Worm (Caenorhabditis elegans) whole organism, L4 larva: ENCODE data around the gene C17B7.15.

Experiments
- F10B5.3 ChIP-seq: sonication (generic microtip); optimal IDR thresholded peaks from 2 replicates; lab custom pipeline; 2016; ENCODE audit warnings: mild to moderate bottlenecking, missing genetic modification characterization, missing compliant biosample characterization
- F26F4.8 ChIP-seq: fragments of 200-800 bp; sonication (Bioruptor generic); conservative IDR thresholded peaks from 2 replicates; pipeline ENCODE4 v1.3.6; 2022; ENCODE audit warnings: missing genetic modification characterization, missing compliant biosample characterization
- T20F7.1 ChIP-seq: fragments of 200-800 bp; sonication (Bioruptor generic); optimal IDR thresholded peaks from 2 replicates; lab custom pipeline; 2018; ENCODE audit warnings: mild to moderate bottlenecking, missing genetic modification characterization, missing compliant biosample characterization
- T26A8.4 ChIP-seq: fragments of 200-800 bp; sonication (Bioruptor generic); IDR thresholded peaks from 2 replicates; pipeline ENCODE4 v1.3.6; 2022; ENCODE audit warnings: missing genetic modification characterization, missing compliant biosample characterization
- ZK337.2 ChIP-seq: fragments of 200-800 bp; sonication (Bioruptor generic); IDR thresholded peaks from 2 replicates; pipeline ENCODE4 v1.3.6; 2022; ENCODE audit warnings: missing genetic modification reagents, missing genetic modification characterization, missing compliant biosample characterization
- ZK546.5 ChIP-seq, 2 experiments: sonication (generic microtip); optimal IDR thresholded peaks; 2 replicates each; lab custom pipeline; 2017; ENCODE audit warnings: missing biosample characterization in 2 of 2, missing genetic modification characterization in 2 of 2
- aha-1 ChIP-seq: fragments of 150-350 bp; peaks from one replicate; lab custom pipeline; 2014; ENCODE audit warnings: missing biosample characterization, missing genetic modification characterization
- aly-2 ChIP-seq: sonication (generic microtip); optimal IDR thresholded peaks from 2 replicates; lab custom pipeline; 2018; ENCODE audit warnings: missing biosample characterization, missing genetic modification characterization
- ama-1 ChIP-seq: fragments of 150-350 bp; optimal IDR thresholded peaks from 2 replicates; lab custom pipeline; 2014; ENCODE audit warnings: inconsistent platforms, mixed read lengths
- arid-1 ChIP-seq: fragments of 200-800 bp; sonication (Bioruptor generic); conservative IDR thresholded peaks from 2 replicates; pipeline ENCODE4 v1.3.6; 2022; ENCODE audit warnings: missing genetic modification reagents, missing genetic modification characterization, missing compliant biosample characterization
- ceh-20 ChIP-seq: fragments of 200-800 bp; sonication (Bioruptor generic); IDR thresholded peaks from 2 replicates; pipeline ENCODE4 v1.3.6; 2022; ENCODE audit warnings: missing genetic modification reagents, missing genetic modification characterization, missing compliant biosample characterization
- ceh-28 ChIP-seq: fragments of 150-350 bp; optimal IDR thresholded peaks from 2 replicates; lab custom pipeline; 2014; ENCODE audit warnings: missing biosample characterization, missing genetic modification reagents, missing genetic modification characterization
- ceh-32 ChIP-seq: sonication (generic microtip); optimal IDR thresholded peaks from 2 replicates; lab custom pipeline; 2016; ENCODE audit warnings: mild to moderate bottlenecking, missing genetic modification characterization, missing compliant biosample characterization; ENCODE audit not compliant: poor library complexity
- ceh-44 ChIP-seq: fragments of 200-800 bp; sonication (Bioruptor generic); IDR thresholded peaks from 2 replicates; pipeline ENCODE4 v1.3.6; 2022; ENCODE audit warnings: missing genetic modification reagents, missing genetic modification characterization, missing compliant biosample characterization
- ceh-62 ChIP-seq: sonication (generic microtip); optimal IDR thresholded peaks from 2 replicates; lab custom pipeline; 2017; ENCODE audit warnings: missing biosample characterization, missing genetic modification characterization
- ctbp-1 ChIP-seq: fragments of 200-800 bp; sonication (Bioruptor generic); IDR thresholded peaks from 2 replicates; pipeline ENCODE4 v1.3.6; 2022; ENCODE audit warnings: missing genetic modification reagents, missing genetic modification characterization, missing compliant biosample characterization
- daf-16 ChIP-seq, 3 experiments: sonication (generic microtip); optimal IDR thresholded peaks; 2 replicates each; lab custom pipeline; 2016 to 2017; ENCODE audit warnings: missing genetic modification characterization in 3 of 3, missing genetic modification reagents in 3 of 3, mild to moderate bottlenecking in 2 of 3, missing compliant biosample characterization in 2 of 3, missing biosample characterization in 1 of 3, moderate library complexity in 1 of 3
- dmd-6 ChIP-seq: fragments of 200-800 bp; sonication (Bioruptor generic); IDR thresholded peaks from 2 replicates; pipeline ENCODE4 v1.3.6; 2022; ENCODE audit warnings: missing genetic modification reagents, missing genetic modification characterization, missing compliant biosample characterization
- dmd-9 ChIP-seq: fragments of 200-800 bp; sonication (Bioruptor generic); IDR thresholded peaks from 2 replicates; pipeline ENCODE4 v1.3.6; 2022; ENCODE audit warnings: missing genetic modification reagents, missing genetic modification characterization, missing compliant biosample characterization
- dve-1 ChIP-seq: sonication (generic microtip); optimal IDR thresholded peaks from 2 replicates; lab custom pipeline; 2017; ENCODE audit warnings: antibody characterized with exemption, mild to moderate bottlenecking, missing genetic modification characterization, missing compliant biosample characterization; ENCODE audit not compliant: insufficient read depth
- egl-27 ChIP-seq: sonication (generic microtip); optimal IDR thresholded peaks from 3 replicates; lab custom pipeline; 2017; ENCODE audit warnings: missing biosample characterization, missing genetic modification reagents, missing genetic modification characterization
- egl-43 ChIP-seq: fragments of 200-800 bp; sonication (Bioruptor generic); IDR thresholded peaks from 2 replicates; pipeline ENCODE4 v1.3.6; 2022; ENCODE audit warnings: missing genetic modification reagents, missing genetic modification characterization, missing compliant biosample characterization
- fkh-10 ChIP-seq: fragments of 150-350 bp; optimal IDR thresholded peaks from 2 replicates; lab custom pipeline; 2014; ENCODE audit warnings: missing biosample characterization, missing genetic modification reagents, missing genetic modification characterization
- gei-8 ChIP-seq: fragments of 200-800 bp; sonication (Bioruptor generic); optimal IDR thresholded peaks from 2 replicates; lab custom pipeline; 2018; ENCODE audit warnings: mild to moderate bottlenecking, missing genetic modification characterization, missing compliant biosample characterization
- hlh-11 ChIP-seq: fragments of 200-800 bp; sonication (Bioruptor generic); optimal IDR thresholded peaks from 2 replicates; lab custom pipeline; 2018; ENCODE audit warnings: mild to moderate bottlenecking, missing genetic modification characterization, missing compliant biosample characterization
- jun-1 ChIP-seq: fragments of 150-350 bp; optimal IDR thresholded peaks from 2 replicates; lab custom pipeline; 2014; ENCODE audit warnings: missing biosample characterization, missing genetic modification reagents, missing genetic modification characterization
- lim-7 ChIP-seq: fragments of 200-800 bp; sonication (Bioruptor generic); IDR thresholded peaks from 2 replicates; pipeline ENCODE4 v1.3.6; 2022; ENCODE audit warnings: missing genetic modification characterization, missing compliant biosample characterization
- lin-1 ChIP-seq: fragments of 200-800 bp; sonication (Bioruptor generic); IDR thresholded peaks from 2 replicates; pipeline ENCODE4 v1.3.6; 2022; ENCODE audit warnings: missing genetic modification reagents, missing genetic modification characterization, missing compliant biosample characterization
- lin-13 ChIP-seq: fragments of 150-350 bp; optimal IDR thresholded peaks from 2 replicates; lab custom pipeline; 2014; ENCODE audit warnings: missing biosample characterization, missing genetic modification reagents, missing genetic modification characterization
- madf-9 ChIP-seq: fragments of 200-800 bp; sonication (Bioruptor generic); conservative IDR thresholded peaks from 2 replicates; pipeline ENCODE4 v1.3.6; 2022; ENCODE audit warnings: missing genetic modification reagents, missing genetic modification characterization, missing compliant biosample characterization
- mdl-1 ChIP-seq, 2 experiments: fragments of 150-350 bp in 1 of 2; sonication (generic microtip) in 1 of 2; optimal IDR thresholded peaks; 2 replicates each; lab custom pipeline; 2014 to 2017; ENCODE audit warnings: missing biosample characterization in 2 of 2, missing genetic modification characterization in 2 of 2
- nhr-10 ChIP-seq: fragments of 150-350 bp; optimal IDR thresholded peaks from 2 replicates; lab custom pipeline; 2014; ENCODE audit warnings: missing biosample characterization, missing genetic modification characterization
- nhr-11 ChIP-seq: fragments of 150-350 bp; optimal IDR thresholded peaks from 2 replicates; lab custom pipeline; 2014; ENCODE audit warnings: missing biosample characterization, missing genetic modification characterization
- nhr-111 ChIP-seq: fragments of 200-800 bp; sonication (Bioruptor generic); optimal IDR thresholded peaks from 2 replicates; lab custom pipeline; 2018; ENCODE audit warnings: mild to moderate bottlenecking, missing genetic modification characterization, missing compliant biosample characterization
- nhr-25 ChIP-seq: sonication (generic microtip); optimal IDR thresholded peaks from 2 replicates; lab custom pipeline; 2017; ENCODE audit warnings: missing genetic modification characterization, mild to moderate bottlenecking, missing compliant biosample characterization, antibody characterized with exemption, moderate library complexity, borderline replicate concordance; ENCODE audit not compliant: insufficient read depth
- nhr-28 ChIP-seq: fragments of 150-350 bp; optimal IDR thresholded peaks from 2 replicates; lab custom pipeline; 2014; ENCODE audit warnings: missing biosample characterization, missing genetic modification characterization
- nhr-76 ChIP-seq: fragments of 150-350 bp; optimal IDR thresholded peaks from 2 replicates; lab custom pipeline; 2014; ENCODE audit warnings: missing biosample characterization, missing genetic modification characterization
- nhr-77 ChIP-seq: fragments of 150-350 bp; optimal IDR thresholded peaks from 2 replicates; lab custom pipeline; 2014; ENCODE audit warnings: missing biosample characterization, missing genetic modification characterization
- pha-4 ChIP-seq, 2 experiments: fragments of 150-350 bp in 1 of 2; fragments of 200-800 bp in 1 of 2; sonication (Bioruptor generic) in 1 of 2; IDR thresholded peaks in 1 of 2; optimal IDR thresholded peaks in 1 of 2; 2 replicates each; pipeline versions ENCODE4 v1.3.6 to Lab custom; 2014 to 2022; ENCODE audit warnings: missing genetic modification characterization in 2 of 2, missing genetic modification reagents in 2 of 2, missing biosample characterization in 1 of 2, missing compliant biosample characterization in 1 of 2
- pqm-1 ChIP-seq: sonication (generic microtip); optimal IDR thresholded peaks from 2 replicates; lab custom pipeline; 2017; ENCODE audit warnings: missing biosample characterization, missing genetic modification characterization
- rbr-2 ChIP-seq: sonication (generic microtip); optimal IDR thresholded peaks from 2 replicates; lab custom pipeline; 2016; ENCODE audit warnings: missing genotype, missing genetic modification characterization, missing compliant biosample characterization
- saeg-2 ChIP-seq: fragments of 200-800 bp; sonication (Bioruptor generic); IDR thresholded peaks from 2 replicates; pipeline ENCODE4 v1.3.6; 2022; ENCODE audit warnings: missing genetic modification reagents, missing genetic modification characterization, missing compliant biosample characterization
- sdz-12 ChIP-seq: fragments of 200-800 bp; sonication (Bioruptor generic); optimal IDR thresholded peaks from 2 replicates; lab custom pipeline; 2018; ENCODE audit warnings: mild to moderate bottlenecking, missing genetic modification characterization, missing compliant biosample characterization
- set-16 ChIP-seq: fragments of 200-800 bp; sonication (Bioruptor generic); IDR thresholded peaks from 2 replicates; pipeline ENCODE4 v1.3.6; 2022; ENCODE audit warnings: missing genetic modification reagents, missing genetic modification characterization, missing compliant biosample characterization
- skn-1 ChIP-seq: fragments of 150-350 bp; optimal IDR thresholded peaks from 2 replicates; lab custom pipeline; 2014; ENCODE audit warnings: missing biosample characterization, missing genetic modification characterization
- unc-130 ChIP-seq: sonication (generic microtip); optimal IDR thresholded peaks from 2 replicates; lab custom pipeline; 2016; ENCODE audit warnings: missing genetic modification reagents, missing genetic modification characterization, missing compliant biosample characterization
- unc-39 ChIP-seq: sonication (generic microtip); optimal IDR thresholded peaks from 2 replicates; lab custom pipeline; 2017; ENCODE audit warnings: missing biosample characterization, missing genetic modification characterization
- unc-62 ChIP-seq, 3 experiments: fragments of 150-350 bp in 1 of 3; sonication (generic microtip); optimal IDR thresholded peaks in 2 of 3; peaks in 1 of 3; 1 replicate in 1 of 3; 2 replicates in 2 of 3; lab custom pipeline; 2014 to 2017; ENCODE audit warnings: missing biosample characterization in 3 of 3, missing genetic modification characterization in 3 of 3, missing genetic modification reagents in 3 of 3, missing genotype in 1 of 3
- zfp-3 ChIP-seq: fragments of 200-800 bp; sonication (Bioruptor generic); conservative IDR thresholded peaks from 2 replicates; pipeline ENCODE4 v1.3.6; 2022; ENCODE audit warnings: missing genetic modification reagents, missing genetic modification characterization, missing compliant biosample characterization
- zip-11 ChIP-seq: fragments of 200-800 bp; sonication (Bioruptor generic); IDR thresholded peaks from 2 replicates; pipeline ENCODE4 v1.3.6; 2022; ENCODE audit warnings: missing genetic modification characterization, missing compliant biosample characterization

The C17B7.15 gene

DNA sequence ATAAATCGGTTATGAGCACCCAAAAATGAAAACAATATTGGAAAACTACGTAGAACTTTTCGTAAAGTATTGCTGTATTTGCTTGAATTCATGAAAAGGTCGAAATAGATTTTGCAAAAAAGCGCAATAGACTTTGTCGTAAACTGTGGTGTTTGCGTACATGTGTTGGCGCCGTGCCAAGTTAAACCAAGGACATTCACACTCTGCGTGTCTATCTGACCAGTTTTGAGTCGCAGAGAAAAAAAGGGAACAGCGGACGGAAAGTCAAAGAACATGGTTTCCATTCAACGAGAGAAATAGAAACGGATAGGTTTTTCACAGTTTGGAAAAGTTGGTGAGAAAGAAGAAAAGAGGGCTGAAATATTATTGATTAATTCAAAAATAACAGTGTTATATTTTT lies 41.0 kb downstream of the C17B7.15 start (continued):
- TF ChIP-seq nhr-10: peak; percentile 12
- no peak for TF ChIP-seq ceh-28 (tag; lab: Kevin White, UChicago)
- TF ChIP-seq dmd-6 (GFP tag; lab: Robert Waterston, UW): peak; percentile 94
- TF ChIP-seq ctbp-1: peak; percentile 57; the same call in 1 of the 2 replicates
- no peak for TF ChIP-seq aly-2 (tag; lab: Kevin White, UChicago)
- TF ChIP-seq aha-1: peak; percentile 95
- TF ChIP-seq jun-1 (tag; lab: Kevin White, UChicago): peak; percentile 45
- TF ChIP-seq F10B5.3: no peak
- TF ChIP-seq dmd-9: no peak; the same call in 1 of the 2 replicates
- TF ChIP-seq zip-11 (GFP tag; lab: Robert Waterston, UW): no peak
- peak; percentile 62 for TF ChIP-seq nhr-76 (tag; lab: Kevin White, UChicago)
- no peak for TF ChIP-seq dve-1 (tag; lab: Kevin White, UChicago)
- no peak for TF ChIP-seq ceh-62 (tag; lab: Kevin White, UChicago)
- TF ChIP-seq F26F4.8 (GFP tag; lab: Robert Waterston, UW): no peak
- TF ChIP-seq unc-39: no peak
- no peak for TF ChIP-seq egl-27
- no peak for TF ChIP-seq lim-7 (GFP tag; lab: Robert Waterston, UW)
- peak; percentile 94 for TF ChIP-seq nhr-28 (tag; lab: Kevin White, UChicago)
- TF ChIP-seq ceh-20 (GFP tag; lab: Robert Waterston, UW): peak; percentile 49; the same call in 1 of the 2 replicates
- no peak for TF ChIP-seq lin-1 (GFP tag; lab: Robert Waterston, UW)
- no peak for TF ChIP-seq ceh-44 (GFP tag; lab: Robert Waterston, UW)
- TF ChIP-seq nhr-11: peak; percentile 83
- peak; percentile 44; the same call in 1 of the 2 replicates for TF ChIP-seq T26A8.4 (GFP tag; lab: Robert Waterston, UW)
- no peak for TF ChIP-seq sdz-12 (GFP tag; lab: Kevin White, UChicago)
- no peak for TF ChIP-seq ZK337.2
- no peak for TF ChIP-seq arid-1 (GFP tag; lab: Robert Waterston, UW)
- peak; percentile 38 for TF ChIP-seq lin-13
- peak; percentile 12 for TF ChIP-seq fkh-10 (GFP tag; lab: Kevin White, UChicago)
- peak; percentile 93 for TF ChIP-seq hlh-11
- TF ChIP-seq nhr-77 (tag; lab: Kevin White, UChicago): peak; percentile 53
- TF ChIP-seq nhr-25 (tag; lab: Kevin White, UChicago): peak; percentile 91
- no peak for TF ChIP-seq ceh-32 (tag; lab: Kevin White, UChicago)
- peak in 1 of 2 experiments; percentile 67 for TF ChIP-seq unc-62 (GFP tag; optimal IDR thresholded peaks at IDR 0.05 in 1 of 2; lab: Kevin White, UChicago)
- no peak for TF ChIP-seq unc-62 (tag; optimal IDR thresholded peaks at IDR 0.05; lab: Kevin White, UChicago)
- peak; percentile 43 to 80 for TF ChIP-seq mdl-1 (tag; optimal IDR thresholded peaks at IDR 0.05; lab: Kevin White, UChicago)
- no peak for TF ChIP-seq T20F7.1
- TF ChIP-seq daf-16 (GFP tag; optimal IDR thresholded peaks at IDR 0.05; lab: Kevin White, UChicago): peak in 1 of 2 experiments; percentile 43
- no peak for TF ChIP-seq daf-16 (tag; optimal IDR thresholded peaks at IDR 0.05; lab: Kevin White, UChicago)
- TF ChIP-seq madf-9 (GFP tag; lab: Robert Waterston, UW): 0 out of 2 replicates have a peak, but pooled peaks have one; percentile 30
- TF ChIP-seq skn-1 (tag; lab: Kevin White, UChicago): no peak
- TF ChIP-seq pqm-1 (tag; lab: Kevin White, UChicago): no peak
- no peak for TF ChIP-seq egl-43 (GFP tag; lab: Robert Waterston, UW)
- no peak for TF ChIP-seq nhr-111 (GFP tag; lab: Kevin White, UChicago)
- peak; percentile 71 for TF ChIP-seq rbr-2 (tag; lab: Kevin White, UChicago)
- no peak for TF ChIP-seq set-16
- no peak for TF ChIP-seq gei-8 (GFP tag; lab: Kevin White, UChicago)
- TF ChIP-seq ama-1 (lab: Kevin White, UChicago): no peak
- no peak for TF ChIP-seq zfp-3 (GFP tag; lab: Robert Waterston, UW)
- TF ChIP-seq unc-130: no peak
- TF ChIP-seq pha-4 (GFP tag; IDR thresholded peaks at IDR 0.05; lab: Robert Waterston, UW): no peak
- peak; percentile 70 for TF ChIP-seq pha-4 (tag; optimal IDR thresholded peaks at IDR 0.05; lab: Kevin White, UChicago)
- no peak for TF ChIP-seq ZK546.5 (tag; optimal IDR thresholded peaks at IDR 0.05; lab: Kevin White, UChicago)
- no peak for TF ChIP-seq saeg-2
